Fruit fly (Drosophila melanogaster) whole organism, embryonic: ENCODE results near the gene TTLL6B.

Experiments
- Bteb2 ChIP-seq: fragments of 200-800 bp; sonication (Bioruptor generic); optimal IDR thresholded peaks from 2 replicates; lab custom pipeline; 2016; ENCODE audit warnings: missing biosample characterization, missing genetic modification characterization
- CG11398 ChIP-seq: fragments of 200-800 bp; sonication (Bioruptor generic); optimal IDR thresholded peaks from 2 replicates; lab custom pipeline; 2016; ENCODE audit warnings: missing biosample characterization, missing genetic modification characterization
- CG11504 ChIP-seq: fragments of 200-800 bp; sonication (Bioruptor generic); optimal IDR thresholded peaks from 3 replicates; lab custom pipeline; 2019; ENCODE audit warnings: missing biosample characterization, mild to moderate bottlenecking, missing genetic modification characterization, moderate library complexity
- CG11723 ChIP-seq: fragments of 200-800 bp; sonication (Bioruptor generic); optimal IDR thresholded peaks from 2 replicates; lab custom pipeline; 2017; ENCODE audit warnings: missing biosample characterization, mild to moderate bottlenecking, missing genetic modification characterization
- CG12236 ChIP-seq: fragments of 200-800 bp; sonication (Bioruptor generic); optimal IDR thresholded peaks from 2 replicates; lab custom pipeline; 2016; ENCODE audit warnings: missing biosample characterization, missing genetic modification characterization
- CG13296 ChIP-seq: fragments of 200-800 bp; sonication (Bioruptor generic); optimal IDR thresholded peaks from 3 replicates; lab custom pipeline; 2018; ENCODE audit warnings: missing biosample characterization, mild to moderate bottlenecking, missing genetic modification characterization
- CG14860 ChIP-seq: fragments of 200-800 bp; sonication (Bioruptor generic); IDR thresholded peaks from 3 replicates; pipeline ENCODE4 v1.3.6; 2022; ENCODE audit warnings: missing biosample characterization, missing genetic modification characterization; ENCODE audit not compliant: partially characterized antibody
- CG15479 ChIP-seq: fragments of 200-800 bp; sonication (Bioruptor generic); optimal IDR thresholded peaks from 3 replicates; lab custom pipeline; 2019; ENCODE audit warnings: missing biosample characterization, mild to moderate bottlenecking, missing genetic modification characterization, moderate library complexity
- CG1647 ChIP-seq: fragments of 200-800 bp; sonication (Bioruptor generic); optimal IDR thresholded peaks from 3 replicates; lab custom pipeline; 2016; ENCODE audit warnings: missing biosample characterization, missing genetic modification characterization
- CG16779 ChIP-seq: fragments of 200-800 bp; sonication (Bioruptor generic); IDR thresholded peaks from 2 replicates; pipeline ENCODE4 v1.3.6; 2022; ENCODE audit warnings: missing biosample characterization, missing genetic modification characterization
- CG17328 ChIP-seq: fragments of 200-800 bp; sonication (Bioruptor generic); IDR thresholded peaks from 2 replicates; pipeline ENCODE4 v1.3.6; 2022; ENCODE audit warnings: missing biosample characterization, missing genetic modification characterization
- CG2678 ChIP-seq: fragments of 200-800 bp; sonication (Bioruptor generic); optimal IDR thresholded peaks from 3 replicates; lab custom pipeline; 2019; ENCODE audit warnings: missing biosample characterization, mild to moderate bottlenecking, missing genetic modification characterization, moderate library complexity
- CG31441 ChIP-seq: fragments of 200-800 bp; sonication (Bioruptor generic); IDR thresholded peaks from 2 replicates; pipeline ENCODE4 v1.3.6; 2022; ENCODE audit warnings: missing biosample characterization, missing genetic modification characterization
- CG32772 ChIP-seq: fragments of 200-800 bp; sonication (Bioruptor generic); IDR thresholded peaks from 2 replicates; pipeline ENCODE4 v1.3.6; 2022; ENCODE audit warnings: missing biosample characterization, missing genetic modification characterization
- CG34376 ChIP-seq: fragments of 200-800 bp; sonication (Bioruptor generic); optimal IDR thresholded peaks from 2 replicates; lab custom pipeline; 2018; ENCODE audit warnings: missing biosample characterization, mild to moderate bottlenecking, missing genetic modification characterization
- CG4328 ChIP-seq: fragments of 200-800 bp; sonication (Bioruptor generic); optimal IDR thresholded peaks from 3 replicates; lab custom pipeline; 2017; ENCODE audit warnings: missing biosample characterization, missing genetic modification reagents, missing genetic modification characterization
- CG5180 ChIP-seq: fragments of 200-800 bp; sonication (Bioruptor generic); optimal IDR thresholded peaks from 3 replicates; lab custom pipeline; 2017; ENCODE audit warnings: missing biosample characterization, missing genetic modification characterization, mild to moderate bottlenecking, moderate library complexity, missing genetic modification reagents
- CG7357 ChIP-seq: fragments of 200-800 bp; sonication (Bioruptor generic); IDR thresholded peaks from 3 replicates; pipeline ENCODE4 v1.3.6; 2022; ENCODE audit warnings: missing biosample characterization, missing genetic modification characterization
- CG8290 ChIP-seq, 3 experiments: fragments of 200-800 bp; sonication (Bioruptor generic); optimal IDR thresholded peaks; 2 replicates each; lab custom pipeline; 2016 to 2019; ENCODE audit warnings: missing biosample characterization in 3 of 3, missing genetic modification characterization in 3 of 3, mild to moderate bottlenecking in 2 of 3, moderate library complexity in 1 of 3
- CG8944 ChIP-seq: fragments of 200-800 bp; sonication (Bioruptor generic); optimal IDR thresholded peaks from 3 replicates; lab custom pipeline; 2016; ENCODE audit warnings: missing biosample characterization, missing genetic modification characterization
- CkIIα-i1 ChIP-seq: fragments of 200-800 bp; sonication (Bioruptor generic); IDR thresholded peaks from 2 replicates; pipeline ENCODE4 v1.3.6; 2022; ENCODE audit warnings: missing biosample characterization, missing genetic modification characterization
- Dfd ChIP-seq, 2 experiments: fragments of >200 bp; optimal IDR thresholded peaks; 2 replicates each; lab custom pipeline; 2017; ENCODE audit warnings: missing biosample characterization in 2 of 2, missing genetic modification characterization in 2 of 2
- HLH54F ChIP-seq: fragments of 200-800 bp; sonication (Bioruptor generic); optimal IDR thresholded peaks from 3 replicates; lab custom pipeline; 2016; ENCODE audit warnings: missing biosample characterization, missing genetic modification characterization
- HLHmδ ChIP-seq: fragments of 200-800 bp; sonication (Bioruptor generic); optimal IDR thresholded peaks from 2 replicates; lab custom pipeline; 2018; ENCODE audit warnings: missing biosample characterization, mild to moderate bottlenecking, missing genetic modification characterization, moderate library complexity
- Hr39 ChIP-seq: fragments of >200 bp; optimal IDR thresholded peaks from 2 replicates; lab custom pipeline; 2017
- Hr78 ChIP-seq, 2 experiments: fragments of 200-800 bp in 1 of 2; fragments of >200 bp in 1 of 2; sonication (Bioruptor generic) in 1 of 2; optimal IDR thresholded peaks; 2 replicates each; lab custom pipeline; 2017 to 2019; ENCODE audit warnings: missing biosample characterization in 2 of 2, missing genetic modification characterization in 2 of 2, mild to moderate bottlenecking in 1 of 2, moderate library complexity in 1 of 2
- Kr ChIP-seq: fragments of 200-800 bp; sonication (Bioruptor generic); optimal IDR thresholded peaks from 2 replicates; lab custom pipeline; 2017; ENCODE audit warnings: missing biosample characterization, mild to moderate bottlenecking, missing genetic modification characterization
- Lim3 ChIP-seq: fragments of 200-800 bp; sonication (Bioruptor generic); IDR thresholded peaks from 2 replicates; pipeline ENCODE4 v1.3.6; 2022; ENCODE audit warnings: missing biosample characterization, missing genetic modification characterization
- Poxn ChIP-seq: fragments of 200-800 bp; sonication (Bioruptor generic); IDR thresholded peaks from 2 replicates; pipeline ENCODE4 v1.3.6; 2022; ENCODE audit warnings: missing biosample characterization, missing genetic modification characterization
- Ssrp ChIP-seq: fragments of 200-800 bp; sonication (Bioruptor generic); optimal IDR thresholded peaks from 2 replicates; lab custom pipeline; 2018; ENCODE audit warnings: missing biosample characterization, mild to moderate bottlenecking, missing genetic modification characterization, moderate library complexity
- Tbp ChIP-seq: fragments of >200 bp; optimal IDR thresholded peaks from 2 replicates; lab custom pipeline; 2018; ENCODE audit warnings: missing biosample characterization, missing genetic modification characterization
- al ChIP-seq: fragments of 200-800 bp; sonication (Bioruptor generic); IDR thresholded peaks from 2 replicates; pipeline ENCODE4 v1.3.6; 2022; ENCODE audit warnings: missing biosample characterization, missing genetic modification characterization
- bcd ChIP-seq: fragments of 200-800 bp; sonication (Bioruptor generic); optimal IDR thresholded peaks from 2 replicates; lab custom pipeline; 2017; ENCODE audit warnings: missing biosample characterization, mild to moderate bottlenecking, missing genetic modification characterization
- cwo ChIP-seq: fragments of 200-800 bp; sonication (Bioruptor generic); optimal IDR thresholded peaks from 3 replicates; lab custom pipeline; 2017; ENCODE audit warnings: missing biosample characterization, missing genetic modification characterization, mild to moderate bottlenecking, moderate library complexity, missing genetic modification reagents
- en ChIP-seq: fragments of 200-800 bp; sonication (Bioruptor generic); optimal IDR thresholded peaks from 2 replicates; lab custom pipeline; 2016; ENCODE audit warnings: missing biosample characterization, missing genetic modification characterization
- ewg ChIP-seq: fragments of 200-800 bp; sonication (Bioruptor generic); optimal IDR thresholded peaks from 3 replicates; lab custom pipeline; 2017; ENCODE audit warnings: mild to moderate bottlenecking, missing biosample characterization, missing genetic modification reagents, missing genetic modification characterization
- gcm ChIP-seq: fragments of 200-800 bp; sonication (Bioruptor generic); optimal IDR thresholded peaks from 2 replicates; lab custom pipeline; 2019; ENCODE audit warnings: missing biosample characterization, mild to moderate bottlenecking, missing genetic modification characterization, moderate library complexity
- grau ChIP-seq: fragments of 200-800 bp; optimal IDR thresholded peaks from 3 replicates; lab custom pipeline; 2019; ENCODE audit warnings: missing biosample characterization, mild to moderate bottlenecking, missing genetic modification characterization, moderate library complexity
- jing ChIP-seq: fragments of 200-800 bp; sonication (Bioruptor generic); optimal IDR thresholded peaks from 2 replicates; lab custom pipeline; 2018; ENCODE audit warnings: missing biosample characterization, mild to moderate bottlenecking, missing genetic modification characterization
- lab ChIP-seq: fragments of 200-800 bp; sonication (Bioruptor generic); optimal IDR thresholded peaks from 3 replicates; lab custom pipeline; 2017; ENCODE audit warnings: missing biosample characterization, missing genetic modification characterization, mild to moderate bottlenecking, moderate library complexity, missing genetic modification reagents
- odd ChIP-seq: fragments of 200-800 bp; sonication (Bioruptor generic); optimal IDR thresholded peaks from 2 replicates; lab custom pipeline; 2017; ENCODE audit warnings: missing biosample characterization, mild to moderate bottlenecking, missing genetic modification characterization
- peb ChIP-seq: fragments of 200-800 bp; sonication (Bioruptor generic); IDR thresholded peaks from 2 replicates; pipeline ENCODE4 v1.3.6; 2022; ENCODE audit warnings: missing biosample characterization, missing genetic modification characterization
- prd ChIP-seq, 3 experiments: fragments of >200 bp in 2 of 3; fragments of 200-800 bp in 1 of 3; sonication (Bioruptor generic) in 1 of 3; optimal IDR thresholded peaks in 2 of 3; IDR thresholded peaks in 1 of 3; 2 replicates in 2 of 3; 3 replicates in 1 of 3; pipeline versions ENCODE4 v1.3.6 to Lab custom; 2017 to 2022; ENCODE audit warnings: missing biosample characterization in 1 of 3, missing genetic modification characterization in 1 of 3
- pzg ChIP-seq: fragments of 200-800 bp; sonication (Bioruptor generic); optimal IDR thresholded peaks from 3 replicates; lab custom pipeline; 2018; ENCODE audit warnings: missing biosample characterization, mild to moderate bottlenecking, missing genetic modification characterization, moderate library complexity
- sob ChIP-seq: fragments of 200-800 bp; sonication (Bioruptor generic); IDR thresholded peaks from 2 replicates; pipeline ENCODE4 v1.3.6; 2022; ENCODE audit warnings: missing biosample characterization, missing genetic modification characterization
- sqz ChIP-seq: fragments of 200-800 bp; sonication (Bioruptor generic); optimal IDR thresholded peaks from 3 replicates; lab custom pipeline; 2018; ENCODE audit warnings: missing biosample characterization, mild to moderate bottlenecking, missing genetic modification characterization
- sr ChIP-seq: fragments of 200-800 bp; sonication (Bioruptor generic); IDR thresholded peaks from 3 replicates; pipeline ENCODE4 v1.3.6; 2022; ENCODE audit warnings: missing biosample characterization, missing genetic modification characterization
- stwl ChIP-seq: fragments of 200-800 bp; sonication (Bioruptor generic); optimal IDR thresholded peaks from 3 replicates; lab custom pipeline; 2018; ENCODE audit warnings: missing biosample characterization, mild to moderate bottlenecking, missing genetic modification characterization, moderate library complexity

The TTLL6B gene

dm6 chr3R:27263434-27264215, 12.8 kb upstream of the TTLL6B start, which contains the start of gene woc (continued):
- no peak for TF ChIP-seq odd (GFP tag; lab: Kevin White, UChicago)
- TF ChIP-seq CG12236 (GFP tag; lab: Kevin White, UChicago), result peak; percentile 1
- TF ChIP-seq CG17328 (GFP tag; lab: Robert Waterston, UW), result peak; percentile 61
- TF ChIP-seq CG11723 (GFP tag; lab: Kevin White, UChicago), result no peak
- no peak for TF ChIP-seq CG2678 (tag; lab: Kevin White, UChicago)
- no peak for TF ChIP-seq CG13296
- no peak for TF ChIP-seq jing (GFP tag; lab: Kevin White, UChicago)
- peak; percentile 49 for TF ChIP-seq Bteb2 (GFP tag; lab: Kevin White, UChicago)
- no peak for TF ChIP-seq CkIIα-i1 (GFP tag; lab: Robert Waterston, UW)
- TF ChIP-seq CG34376 (GFP tag; lab: Kevin White, UChicago), result no peak
- TF ChIP-seq Tbp (GFP tag; lab: Kevin White, UChicago), result no peak
- no peak for TF ChIP-seq Hr39 (lab: Kevin White, UChicago)
- no peak for TF ChIP-seq ewg (GFP tag; lab: Kevin White, UChicago)
- TF ChIP-seq grau (tag; lab: Kevin White, UChicago), result no peak
- peak; percentile 59; the same call in 1 of the 3 replicates for TF ChIP-seq sr (GFP tag; lab: Robert Waterston, UW)
- TF ChIP-seq en (GFP tag; lab: Kevin White, UChicago), result no peak
- TF ChIP-seq peb (GFP tag; lab: Robert Waterston, UW), result no peak
- TF ChIP-seq stwl, result peak; percentile 90
- peak; percentile 74 for TF ChIP-seq CG14860 (GFP tag; lab: Robert Waterston, UW)
- no peak for TF ChIP-seq Hr78 (GFP tag; optimal IDR thresholded peaks at IDR 0.05; lab: Kevin White, UChicago)
- no peak for TF ChIP-seq Dfd (GFP tag; optimal IDR thresholded peaks at IDR 0.05; lab: Kevin White, UChicago)
- TF ChIP-seq CG7357 (GFP tag; lab: Robert Waterston, UW), result peak; percentile 54; the same call in 1 of the 3 replicates
- no peak for TF ChIP-seq CG8290 (GFP tag; optimal IDR thresholded peaks at IDR 0.05; lab: Kevin White, UChicago)
- no peak for TF ChIP-seq CG8290 (tag; optimal IDR thresholded peaks at IDR 0.05; lab: Kevin White, UChicago)
- TF ChIP-seq lab (GFP tag; lab: Kevin White, UChicago), result no peak
- TF ChIP-seq sob (GFP tag; lab: Robert Waterston, UW), result peak; percentile 19; the same call in 1 of the 2 replicates
- TF ChIP-seq CG11504, result no peak
- TF ChIP-seq CG8944 (GFP tag; lab: Kevin White, UChicago), result no peak
- TF ChIP-seq CG16779, result no peak
- TF ChIP-seq sqz (GFP tag; lab: Kevin White, UChicago), result peak; percentile 87
- TF ChIP-seq gcm (GFP tag; lab: Kevin White, UChicago), result no peak
- peak; percentile 85 for TF ChIP-seq CG15479 (GFP tag; lab: Kevin White, UChicago)
- no peak for TF ChIP-seq Poxn (GFP tag; lab: Robert Waterston, UW)
- TF ChIP-seq bcd (GFP tag; lab: Kevin White, UChicago), result peak; percentile 54
- TF ChIP-seq CG4328, result no peak
- TF ChIP-seq CG1647, result no peak
- peak; percentile 14 for TF ChIP-seq HLHmδ (GFP tag; lab: Kevin White, UChicago)
- TF ChIP-seq Lim3 (GFP tag; lab: Robert Waterston, UW), result no peak
- TF ChIP-seq CG11398 (GFP tag; lab: Kevin White, UChicago), result peak; percentile 48
- no peak for TF ChIP-seq Ssrp (tag; lab: Kevin White, UChicago)
- peak; percentile 68 for TF ChIP-seq CG32772 (GFP tag; lab: Robert Waterston, UW)
- no peak for TF ChIP-seq al (GFP tag; lab: Robert Waterston, UW)
- no peak for TF ChIP-seq CG5180
- TF ChIP-seq prd (optimal IDR thresholded peaks at IDR 0.05; lab: Kevin White, UChicago), result no peak
- peak; percentile 69; the same call in 2 of the 3 replicates for TF ChIP-seq prd (GFP tag; IDR thresholded peaks at IDR 0.05; lab: Robert Waterston, UW)
- peak; percentile 57 for TF ChIP-seq cwo (GFP tag; lab: Kevin White, UChicago)
- TF ChIP-seq HLH54F (GFP tag; lab: Kevin White, UChicago), result peak; percentile 78
- no peak for TF ChIP-seq CG31441 (GFP tag; lab: Robert Waterston, UW)
- peak; percentile 91 for TF ChIP-seq pzg
- TF ChIP-seq Kr, result no peak
